Fruit fly (Drosophila melanogaster) whole organism, embryonic: ENCODE data around the gene Syt4.

Source experiments
- B-H2 ChIP-seq: fragments of 200-800 bp; sonication (Bioruptor generic); optimal IDR thresholded peaks from 2 replicates; lab custom pipeline; 2018; ENCODE audit warnings: missing biosample characterization, mild to moderate bottlenecking, missing genetic modification characterization
- Blimp-1 ChIP-seq: fragments of 200-800 bp; sonication (Bioruptor generic); optimal IDR thresholded peaks from 3 replicates; lab custom pipeline; 2018; ENCODE audit warnings: missing biosample characterization, missing genetic modification characterization, mild to moderate bottlenecking, moderate library complexity, missing genetic modification reagents
- CG14667 ChIP-seq: fragments of 200-800 bp; sonication (Bioruptor generic); IDR thresholded peaks from 2 replicates; pipeline ENCODE4 v1.3.6; 2022; ENCODE audit warnings: missing biosample characterization, missing genetic modification characterization
- CG31365 ChIP-seq: fragments of 200-800 bp; sonication (Bioruptor generic); optimal IDR thresholded peaks from 2 replicates; lab custom pipeline; 2018; ENCODE audit warnings: missing biosample characterization, mild to moderate bottlenecking, missing genetic modification characterization
- Fer3 ChIP-seq: fragments of 200-800 bp; sonication (Bioruptor generic); optimal IDR thresholded peaks from 2 replicates; lab custom pipeline; 2018; ENCODE audit warnings: missing biosample characterization, mild to moderate bottlenecking, missing genetic modification characterization, moderate library complexity
- Mrtf ChIP-seq: fragments of 200-800 bp; sonication (Bioruptor generic); IDR thresholded peaks from 3 replicates; pipeline ENCODE4 v1.3.6; 2022; ENCODE audit warnings: missing biosample characterization, missing genetic modification characterization
- Tbp ChIP-seq: fragments of >200 bp; optimal IDR thresholded peaks from 2 replicates; lab custom pipeline; 2018; ENCODE audit warnings: missing biosample characterization, missing genetic modification characterization
- jumu ChIP-seq: fragments of 200-800 bp; sonication (Bioruptor generic); optimal IDR thresholded peaks from 3 replicates; lab custom pipeline; 2016; ENCODE audit warnings: missing biosample characterization, missing genetic modification characterization
- org-1 ChIP-seq: fragments of 200-800 bp; sonication (Bioruptor generic); optimal IDR thresholded peaks from 2 replicates; lab custom pipeline; 2017; ENCODE audit warnings: missing biosample characterization, missing genetic modification characterization
- slou ChIP-seq: fragments of 200-800 bp; sonication (Bioruptor generic); optimal IDR thresholded peaks from 3 replicates; lab custom pipeline; 2016; ENCODE audit warnings: missing biosample characterization, missing genetic modification characterization
- tna ChIP-seq: fragments of 200-800 bp; sonication (Bioruptor generic); IDR thresholded peaks from 2 replicates; pipeline ENCODE4 v1.3.6; 2022; ENCODE audit warnings: missing biosample characterization, missing genetic modification characterization; ENCODE audit not compliant: partially characterized antibody
- usp ChIP-seq: fragments of >200 bp; optimal IDR thresholded peaks from 2 replicates; lab custom pipeline; 2017; ENCODE audit warnings: missing biosample characterization, missing genetic modification characterization

dm6 chr3R:7249460-7249859 is 16.4 kb upstream of the Syt4 start, which contains the start of the genes CG1227 and Dtwd2:
- no peak for TF ChIP-seq usp
- TF ChIP-seq Tbp (GFP tag; lab: Kevin White, UChicago) = no peak
- no peak for TF ChIP-seq jumu
- peak; percentile 88 for TF ChIP-seq Mrtf
- TF ChIP-seq B-H2 (GFP tag; lab: Kevin White, UChicago) = peak; percentile 92
- TF ChIP-seq Blimp-1 (GFP tag; lab: Kevin White, UChicago) = peak; percentile 88
- TF ChIP-seq CG31365 (tag; lab: Kevin White, UChicago) = peak; percentile 31
- peak; percentile 23 for TF ChIP-seq slou (GFP tag; lab: Kevin White, UChicago)
- TF ChIP-seq Fer3 = peak; percentile 96
- peak; percentile 79 for TF ChIP-seq CG14667 (GFP tag; lab: Robert Waterston, UW)
- TF ChIP-seq org-1 (GFP tag; lab: Kevin White, UChicago) = peak; percentile 72
- no peak for TF ChIP-seq tna (GFP tag; lab: Robert Waterston, UW)
